Fruit fly (Drosophila melanogaster) whole organism, embryonic: ENCODE results near the gene CG6094.

Source experiments
- ATbp ChIP-seq: fragments of 200-800 bp; sonication (Bioruptor generic); optimal IDR thresholded peaks from 2 replicates; lab custom pipeline; 2017; ENCODE audit warnings: missing biosample characterization, mild to moderate bottlenecking, missing genetic modification characterization, missing genetic modification reagents
- Abd-B ChIP-seq: fragments of 200-800 bp; sonication (Bioruptor generic); optimal IDR thresholded peaks from 2 replicates; lab custom pipeline; 2018; ENCODE audit warnings: missing biosample characterization, mild to moderate bottlenecking, missing genetic modification characterization, moderate library complexity
- Atf-2 ChIP-seq: fragments of 200-800 bp; sonication (Bioruptor generic); optimal IDR thresholded peaks from 2 replicates; lab custom pipeline; 2016; ENCODE audit warnings: missing biosample characterization, missing genetic modification characterization
- Awh ChIP-seq: fragments of 200-800 bp; sonication (Bioruptor generic); IDR thresholded peaks from 2 replicates; pipeline ENCODE4, ENCODE4 v1.3.6; 2022; ENCODE audit warnings: missing biosample characterization, missing genetic modification characterization
- CG10147 ChIP-seq: fragments of 200-800 bp; sonication (Bioruptor generic); optimal IDR thresholded peaks from 2 replicates; lab custom pipeline; 2019; ENCODE audit warnings: missing biosample characterization, mild to moderate bottlenecking, missing genetic modification characterization, moderate library complexity
- CG10431 ChIP-seq: fragments of 200-800 bp; sonication (Bioruptor generic); optimal IDR thresholded peaks from 3 replicates; lab custom pipeline; 2018; ENCODE audit warnings: missing biosample characterization, mild to moderate bottlenecking, missing genetic modification characterization
- CG10543 ChIP-seq: fragments of 200-800 bp; sonication (Bioruptor generic); optimal IDR thresholded peaks from 3 replicates; lab custom pipeline; 2017; ENCODE audit warnings: missing biosample characterization, mild to moderate bottlenecking, missing genetic modification characterization, moderate library complexity
- CG12071 ChIP-seq: fragments of 200-800 bp; sonication (Bioruptor generic); optimal IDR thresholded peaks from 3 replicates; lab custom pipeline; 2018; ENCODE audit warnings: missing biosample characterization, mild to moderate bottlenecking, missing genetic modification characterization
- CG14441 ChIP-seq: fragments of 200-800 bp; sonication (Bioruptor generic); IDR thresholded peaks from 2 replicates; pipeline ENCODE4 v1.3.6; 2022; ENCODE audit warnings: missing biosample characterization, missing genetic modification characterization
- CG1529 ChIP-seq: fragments of 200-800 bp; sonication (Bioruptor generic); optimal IDR thresholded peaks from 3 replicates; lab custom pipeline; 2018; ENCODE audit warnings: missing biosample characterization, missing genetic modification characterization
- CG18599 ChIP-seq: fragments of 200-800 bp; sonication (Bioruptor generic); optimal IDR thresholded peaks from 3 replicates; lab custom pipeline; 2017; ENCODE audit warnings: missing biosample characterization, missing genetic modification characterization, mild to moderate bottlenecking, moderate library complexity, missing genetic modification reagents
- CG32532 ChIP-seq: fragments of 200-800 bp; sonication (Bioruptor generic); IDR thresholded peaks from 2 replicates; pipeline ENCODE4 v1.3.6; 2022; ENCODE audit warnings: missing biosample characterization, missing genetic modification characterization
- CG3281 ChIP-seq: fragments of 200-800 bp; sonication (Bioruptor generic); optimal IDR thresholded peaks from 3 replicates; lab custom pipeline; 2017; ENCODE audit warnings: missing biosample characterization, mild to moderate bottlenecking, missing genetic modification characterization
- CG4360 ChIP-seq: fragments of 200-800 bp; sonication (Bioruptor generic); IDR thresholded peaks from 2 replicates; pipeline ENCODE4 v1.3.6; 2022; ENCODE audit warnings: missing biosample characterization, missing genetic modification characterization
- CG4730 ChIP-seq: fragments of 200-800 bp; sonication (Bioruptor generic); IDR thresholded peaks from 2 replicates; pipeline ENCODE4 v1.3.6; 2022; ENCODE audit warnings: missing biosample characterization, missing genetic modification characterization
- CG6175 ChIP-seq: fragments of 200-800 bp; sonication (Bioruptor generic); IDR thresholded peaks from 3 replicates; pipeline ENCODE4 v1.3.6; 2022; ENCODE audit warnings: missing biosample characterization, missing genetic modification characterization
- CG6689 ChIP-seq: fragments of 200-800 bp; sonication (Bioruptor generic); IDR thresholded peaks from 2 replicates; pipeline ENCODE4 v1.3.6; 2022; ENCODE audit warnings: missing biosample characterization, missing genetic modification characterization
- CG6813 ChIP-seq: fragments of 200-800 bp; sonication (Bioruptor generic); optimal IDR thresholded peaks from 2 replicates; lab custom pipeline; 2017; ENCODE audit warnings: missing biosample characterization, missing genetic modification characterization, mild to moderate bottlenecking, moderate library complexity, missing genetic modification reagents
- CG7372 ChIP-seq: fragments of 200-800 bp; sonication (Bioruptor generic); IDR thresholded peaks from 2 replicates; pipeline ENCODE4 v1.3.6; 2022; ENCODE audit warnings: missing biosample characterization, missing genetic modification characterization
- Dll ChIP-seq: fragments of 200-800 bp; sonication (Bioruptor generic); IDR thresholded peaks from 4 replicates; pipeline ENCODE4 v1.3.6; 2022; ENCODE audit warnings: missing biosample characterization, missing genetic modification characterization; ENCODE audit not compliant: partially characterized antibody
- E2f2 ChIP-seq: fragments of 200-800 bp; sonication (Bioruptor generic); IDR thresholded peaks from 2 replicates; pipeline ENCODE4 v1.3.6; 2022; ENCODE audit warnings: missing biosample characterization, missing genetic modification characterization
- Hey ChIP-seq: fragments of 200-800 bp; sonication (Bioruptor generic); optimal IDR thresholded peaks from 3 replicates; lab custom pipeline; 2018; ENCODE audit warnings: missing biosample characterization, mild to moderate bottlenecking, missing genetic modification characterization
- Mad ChIP-seq: fragments of 200-800 bp; sonication (Bioruptor generic); optimal IDR thresholded peaks from 2 replicates; lab custom pipeline; 2016; ENCODE audit warnings: missing biosample characterization, missing genetic modification characterization
- Med ChIP-seq: fragments of 200-800 bp; sonication (Bioruptor generic); peaks from one replicate; lab custom pipeline; 2016; ENCODE audit warnings: missing biosample characterization, missing genetic modification characterization, mild to moderate bottlenecking, inconsistent platforms, moderate library complexity
- Neu2 ChIP-seq: fragments of 200-800 bp; sonication (Bioruptor generic); optimal IDR thresholded peaks from 3 replicates; lab custom pipeline; 2016; ENCODE audit warnings: missing biosample characterization, missing genetic modification characterization, borderline replicate concordance
- Nf-YC ChIP-seq: fragments of 200-800 bp; optimal IDR thresholded peaks from 3 replicates; lab custom pipeline; 2019; ENCODE audit warnings: missing biosample characterization, mild to moderate bottlenecking, missing genetic modification characterization, moderate library complexity
- NfI ChIP-seq: fragments of 200-800 bp; sonication (Bioruptor generic); optimal IDR thresholded peaks from 3 replicates; lab custom pipeline; 2018; ENCODE audit warnings: missing biosample characterization, mild to moderate bottlenecking, missing genetic modification characterization, moderate library complexity
- Opbp ChIP-seq: fragments of 200-800 bp; sonication (Bioruptor generic); IDR thresholded peaks from 3 replicates; pipeline ENCODE4 v1.3.6; 2022; ENCODE audit warnings: missing biosample characterization, missing genetic modification characterization; ENCODE audit not compliant: partially characterized antibody
- Pdp1 ChIP-seq, 2 experiments: fragments of 200-800 bp; sonication (Bioruptor generic); optimal IDR thresholded peaks; 3 replicates each; lab custom pipeline; 2016; ENCODE audit warnings: missing biosample characterization in 2 of 2, missing genetic modification characterization in 2 of 2, mild to moderate bottlenecking in 1 of 2, moderate library complexity in 1 of 2
- Rfx ChIP-seq: fragments of 200-800 bp; sonication (Bioruptor generic); IDR thresholded peaks from 2 replicates; pipeline ENCODE4 v1.3.6; 2022; ENCODE audit warnings: missing biosample characterization, missing genetic modification characterization
- Six4 ChIP-seq: fragments of 200-800 bp; sonication (Bioruptor generic); optimal IDR thresholded peaks from 2 replicates; lab custom pipeline; 2016; ENCODE audit warnings: missing biosample characterization, missing genetic modification characterization
- Usf ChIP-seq: fragments of 200-800 bp; sonication (Bioruptor generic); optimal IDR thresholded peaks from 2 replicates; lab custom pipeline; 2017; ENCODE audit warnings: missing genotype, missing biosample characterization, missing genetic modification characterization
- ci ChIP-seq: fragments of 200-800 bp; sonication (Bioruptor generic); IDR thresholded peaks from 3 replicates; pipeline ENCODE4 v1.3.6; 2022; ENCODE audit warnings: missing biosample characterization, missing genetic modification characterization
- croc ChIP-seq: fragments of 200-800 bp; sonication (Bioruptor generic); conservative IDR thresholded peaks from 3 replicates; pipeline ENCODE4 v1.3.6; 2022; ENCODE audit warnings: missing biosample characterization, missing genetic modification characterization
- danr ChIP-seq: fragments of 200-800 bp; sonication (Bioruptor generic); IDR thresholded peaks from 2 replicates; pipeline ENCODE4 v1.3.6; 2022; ENCODE audit warnings: missing biosample characterization, missing genetic modification characterization
- gcm ChIP-seq: fragments of 200-800 bp; sonication (Bioruptor generic); optimal IDR thresholded peaks from 2 replicates; lab custom pipeline; 2019; ENCODE audit warnings: missing biosample characterization, mild to moderate bottlenecking, missing genetic modification characterization, moderate library complexity
- jigr1 ChIP-seq: fragments of 200-800 bp; sonication (Bioruptor generic); IDR thresholded peaks from 3 replicates; pipeline ENCODE4 v1.3.6; 2022; ENCODE audit warnings: missing biosample characterization, missing genetic modification characterization
- lab ChIP-seq: fragments of 200-800 bp; sonication (Bioruptor generic); optimal IDR thresholded peaks from 3 replicates; lab custom pipeline; 2017; ENCODE audit warnings: missing biosample characterization, missing genetic modification characterization, mild to moderate bottlenecking, moderate library complexity, missing genetic modification reagents
- mirr ChIP-seq: fragments of 200-800 bp; sonication (Bioruptor generic); optimal IDR thresholded peaks from 3 replicates; lab custom pipeline; 2018; ENCODE audit warnings: missing biosample characterization, mild to moderate bottlenecking, missing genetic modification characterization
- pan ChIP-seq, 4 experiments: fragments of >200 bp in 3 of 4; fragments of 200-800 bp in 1 of 4; sonication (Bioruptor generic) in 1 of 4; optimal IDR thresholded peaks in 3 of 4; IDR thresholded peaks in 1 of 4; 2 replicates each; pipeline versions ENCODE4 v1.3.6 to Lab custom; 2017 to 2022; ENCODE audit warnings: missing biosample characterization in 2 of 4, missing genetic modification characterization in 2 of 4, mixed read lengths in 1 of 4
- pho ChIP-seq: fragments of 200-800 bp; sonication (Bioruptor generic); optimal IDR thresholded peaks from 2 replicates; lab custom pipeline; 2016; ENCODE audit warnings: missing biosample characterization, missing genetic modification characterization
- rib ChIP-seq: fragments of 200-800 bp; sonication (Bioruptor generic); IDR thresholded peaks from 2 replicates; pipeline ENCODE4 v1.3.6; 2022; ENCODE audit warnings: missing biosample characterization, missing genetic modification characterization
- sd ChIP-seq: fragments of 200-800 bp; sonication (Bioruptor generic); optimal IDR thresholded peaks from 3 replicates; lab custom pipeline; 2018; ENCODE audit warnings: missing biosample characterization, mild to moderate bottlenecking, missing genetic modification characterization, moderate library complexity
- so ChIP-seq: fragments of 200-800 bp; sonication (Bioruptor generic); IDR thresholded peaks from 3 replicates; pipeline ENCODE4 v1.3.6; 2022; ENCODE audit warnings: missing biosample characterization, missing genetic modification characterization
- sr ChIP-seq: fragments of 200-800 bp; sonication (Bioruptor generic); IDR thresholded peaks from 3 replicates; pipeline ENCODE4 v1.3.6; 2022; ENCODE audit warnings: missing biosample characterization, missing genetic modification characterization
- twi ChIP-seq: fragments of 200-800 bp; optimal IDR thresholded peaks from 2 replicates; lab custom pipeline; 2019; ENCODE audit warnings: missing biosample characterization, mild to moderate bottlenecking, missing genetic modification characterization, moderate library complexity

Gene CG6094

dm6 chr2L:10499608-10500007 lies 7.3 kb upstream of the CG6094 start (continued):
- no peak for TF ChIP-seq pan (optimal IDR thresholded peaks at IDR 0.05; lab: Kevin White, UChicago)
- no peak for TF ChIP-seq pan (GFP tag; optimal IDR thresholded peaks at IDR 0.05 in 1 of 2, IDR thresholded peaks at IDR 0.05 in 1 of 2)
- TF ChIP-seq CG7372 (GFP tag; lab: Robert Waterston, UW) = peak; percentile 33; the same call in 1 of the 2 replicates
- no peak for TF ChIP-seq Opbp
- no peak for TF ChIP-seq CG3281
- TF ChIP-seq Awh (GFP tag; lab: Robert Waterston, UW) = peak; percentile 30; the same call in 1 of the 2 replicates
- TF ChIP-seq CG10543 (GFP tag; lab: Kevin White, UChicago) = peak; percentile 44
- peak; percentile 38 for TF ChIP-seq Med (GFP tag; lab: Kevin White, UChicago)
- no peak for TF ChIP-seq CG10431 (GFP tag; lab: Kevin White, UChicago)
- TF ChIP-seq Pdp1 (GFP tag; optimal IDR thresholded peaks at IDR 0.05; lab: Kevin White, UChicago) = no peak
- 0 out of 2 replicates have a peak, but pooled peaks have one; percentile 12 for TF ChIP-seq Rfx
- TF ChIP-seq CG1529 = no peak
- peak; percentile 48 for TF ChIP-seq lab (GFP tag; lab: Kevin White, UChicago)
- TF ChIP-seq Atf-2 (GFP tag; lab: Kevin White, UChicago) = no peak
- TF ChIP-seq CG32532 (GFP tag; lab: Robert Waterston, UW) = 0 out of 2 replicates have a peak, but pooled peaks have one; percentile 10
- TF ChIP-seq pho (GFP tag; lab: Kevin White, UChicago) = no peak
- TF ChIP-seq sd = peak; percentile 27
- TF ChIP-seq CG4730 (GFP tag; lab: Robert Waterston, UW) = no peak
- TF ChIP-seq ci (GFP tag; lab: Robert Waterston, UW) = 0 out of 3 replicates have a peak, but pooled peaks have one; percentile 48
- no peak for TF ChIP-seq Hey
- no peak for TF ChIP-seq Usf
- TF ChIP-seq so (GFP tag; lab: Robert Waterston, UW) = peak; percentile 67; the same call in 1 of the 3 replicates
- TF ChIP-seq CG14441 (GFP tag; lab: Robert Waterston, UW) = 0 out of 2 replicates have a peak, but pooled peaks have one; percentile 27
- no peak for TF ChIP-seq Abd-B
- TF ChIP-seq Mad = no peak
- TF ChIP-seq CG6175 (GFP tag; lab: Robert Waterston, UW) = peak; percentile 32; the same call in 1 of the 3 replicates
- peak; percentile 6 for TF ChIP-seq CG18599 (GFP tag; lab: Kevin White, UChicago)
- TF ChIP-seq Neu2 (GFP tag; lab: Kevin White, UChicago) = no peak
- TF ChIP-seq CG12071 (GFP tag; lab: Kevin White, UChicago) = peak; percentile 30
- no peak for TF ChIP-seq Six4 (GFP tag; lab: Kevin White, UChicago)
- peak; percentile 17 for TF ChIP-seq E2f2 (GFP tag; lab: Robert Waterston, UW)
- TF ChIP-seq rib (GFP tag; lab: Robert Waterston, UW) = peak; percentile 37; the same call in 1 of the 2 replicates
- TF ChIP-seq gcm (GFP tag; lab: Kevin White, UChicago) = no peak
- peak; percentile 84 for TF ChIP-seq CG4360
- TF ChIP-seq jigr1 (GFP tag; lab: Robert Waterston, UW) = no peak
- TF ChIP-seq danr (GFP tag; lab: Robert Waterston, UW) = no peak
- TF ChIP-seq twi = peak; percentile 87
- TF ChIP-seq Nf-YC (tag; lab: Kevin White, UChicago) = no peak
- TF ChIP-seq sr (GFP tag; lab: Robert Waterston, UW) = peak; percentile 99
- TF ChIP-seq CG6689 (GFP tag; lab: Robert Waterston, UW) = peak; percentile 8; the same call in 1 of the 2 replicates
- peak; percentile 20 for TF ChIP-seq ATbp (GFP tag; lab: Kevin White, UChicago)
- TF ChIP-seq croc (GFP tag; lab: Robert Waterston, UW) = no peak
- peak; percentile 8 for TF ChIP-seq NfI
- TF ChIP-seq CG10147 (GFP tag; lab: Kevin White, UChicago) = peak; percentile 13
- peak; percentile 58 for TF ChIP-seq mirr (GFP tag; lab: Kevin White, UChicago)
- peak; percentile 2 for TF ChIP-seq CG6813 (GFP tag; lab: Kevin White, UChicago)
- no peak for TF ChIP-seq Dll (GFP tag; lab: Robert Waterston, UW)
